Worm (Caenorhabditis elegans) whole organism, young adult: ENCODE results near the gene oga-1.

Experiments
- F52B5.7 ChIP-seq: sonication (generic microtip); optimal IDR thresholded peaks from 2 replicates; lab custom pipeline; 2016; ENCODE audit warnings: mild to moderate bottlenecking, missing genetic modification characterization, missing compliant biosample characterization
- ama-1 ChIP-seq, 3 experiments: fragments of 150-350 bp in 1 of 3; sonication (generic microtip) in 2 of 3; optimal IDR thresholded peaks; 2 replicates each; lab custom pipeline; 2014 to 2018; ENCODE audit warnings: missing biosample characterization in 2 of 3, missing genetic modification characterization in 2 of 3, missing genetic modification reagents in 2 of 3
- unc-62 ChIP-seq: fragments of 150-350 bp; optimal IDR thresholded peaks from 2 replicates; lab custom pipeline; 2014; ENCODE audit warnings: missing biosample characterization, missing genetic modification reagents, missing genetic modification characterization

ce11 chrX:9300379-9300778, 46.9 kb downstream of the oga-1 start:
- TF ChIP-seq ama-1 (optimal IDR thresholded peaks at IDR 0.05; lab: Kevin White, UChicago) (no peak), ama-1 (GFP tag; optimal IDR thresholded peaks at IDR 0.05; lab: Kevin White, UChicago) (no peak), F52B5.7 (tag; lab: Kevin White, UChicago) (no peak), unc-62 (GFP tag; lab: Kevin White, UChicago) (no peak)
